Fruit fly (Drosophila melanogaster): ENCODE data around the gene eIF3a.

The eIF3a gene

DNA sequence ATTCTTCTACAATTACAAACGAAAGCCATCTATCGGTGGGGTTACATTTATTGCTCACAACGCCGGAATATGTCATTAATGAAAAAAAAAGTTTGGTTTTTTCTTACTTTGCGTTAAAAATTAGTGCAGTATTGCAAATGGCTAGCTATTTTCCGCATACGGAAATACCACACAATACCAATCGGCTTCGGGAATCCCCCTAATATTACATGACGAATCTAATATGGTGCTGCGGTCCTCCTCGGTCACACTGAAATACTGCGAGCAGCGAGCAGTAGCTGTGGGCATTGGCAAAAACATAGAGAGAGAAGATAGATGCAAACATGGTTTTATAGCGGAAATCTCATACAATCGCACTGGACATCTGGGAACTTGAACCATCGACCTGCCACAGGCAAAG is 46.2 kb downstream of the eIF3a start, which contains the start of gene tub (continued):
- TF ChIP-seq gce (GFP tag; IDR thresholded peaks at IDR 0.05) = no peak
- TF ChIP-seq CG6272 (GFP tag; IDR thresholded peaks at IDR 0.05) = no peak
- TF ChIP-seq ash1 (GFP tag; optimal IDR thresholded peaks at IDR 0.05) = no peak
- TF ChIP-seq wor (GFP tag; IDR thresholded peaks at IDR 0.05) = no peak
- no peak for TF ChIP-seq CG12071 (GFP tag; optimal IDR thresholded peaks at IDR 0.05)
- no peak for TF ChIP-seq CG4360 (GFP tag; IDR thresholded peaks at IDR 0.05)
- TF ChIP-seq repo (GFP tag; optimal IDR thresholded peaks at IDR 0.05) = peak; percentile 36
- TF ChIP-seq CG6791 (GFP tag; IDR thresholded peaks at IDR 0.05; ENCODE audit: partially characterized antibody) = no peak
- peak; percentile 12 for TF ChIP-seq maf-S (GFP tag; optimal IDR thresholded peaks at IDR 0.05)
- TF ChIP-seq CG1024 (GFP tag; IDR thresholded peaks at IDR 0.05) = peak; percentile 50; the same call in 1 of the 2 replicates
- TF ChIP-seq Meics (GFP tag; optimal IDR thresholded peaks at IDR 0.05) = peak; percentile 29
- peak; percentile 37; the same call in 1 of the 3 replicates for TF ChIP-seq Dbx (GFP tag; IDR thresholded peaks at IDR 0.05)
- TF ChIP-seq Fer1 (GFP tag; optimal IDR thresholded peaks at IDR 0.05) = peak; percentile 16
- TF ChIP-seq ATbp (GFP tag; optimal IDR thresholded peaks at IDR 0.05) = no peak
- no peak for TF ChIP-seq klu (GFP tag; IDR thresholded peaks at IDR 0.05)
- peak; percentile 43 for TF ChIP-seq caup (GFP tag; optimal IDR thresholded peaks at IDR 0.05; ENCODE audit: severe bottlenecking)
- TF ChIP-seq Deaf1 (tag; optimal IDR thresholded peaks at IDR 0.05) = no peak
- TF ChIP-seq CG17361 (GFP tag; IDR thresholded peaks at IDR 0.05) = no peak; the same call in 1 of the 3 replicates
- no peak for TF ChIP-seq crol (GFP tag; IDR thresholded peaks at IDR 0.05)
- TF ChIP-seq CG12236 (GFP tag; optimal IDR thresholded peaks at IDR 0.05) = no peak
- no peak for TF ChIP-seq CG7357 (GFP tag; IDR thresholded peaks at IDR 0.05)
- peak; percentile 11 for TF ChIP-seq CG10209 (GFP tag; optimal IDR thresholded peaks at IDR 0.05)
- peak; percentile 22 for TF ChIP-seq CG10543 (GFP tag; optimal IDR thresholded peaks at IDR 0.05)
- peak; percentile 89 for TF ChIP-seq Med (GFP tag)
- TF ChIP-seq sqz (GFP tag; optimal IDR thresholded peaks at IDR 0.05) = no peak
- no peak for TF ChIP-seq CG12104 (GFP tag; optimal IDR thresholded peaks at IDR 0.05)
- TF ChIP-seq Bdp1 (GFP tag; optimal IDR thresholded peaks at IDR 0.05) = no peak
- TF ChIP-seq HHEX (GFP tag; optimal IDR thresholded peaks at IDR 0.05) = no peak
- TF ChIP-seq tgo (GFP tag; IDR thresholded peaks at IDR 0.05) = no peak
- TF ChIP-seq mld (GFP tag; IDR thresholded peaks at IDR 0.05; ENCODE audit: partially characterized antibody) = no peak
- no peak for TF ChIP-seq CG9932 (GFP tag; IDR thresholded peaks at IDR 0.05)
- no peak for TF ChIP-seq CG31224 (GFP tag; IDR thresholded peaks at IDR 0.05)
- no peak for TF ChIP-seq CG10654 (GFP tag; optimal IDR thresholded peaks at IDR 0.05)
- no peak for TF ChIP-seq ems (GFP tag; optimal IDR thresholded peaks at IDR 0.05)
- peak; percentile 66 for TF ChIP-seq Ets97D (GFP tag; optimal IDR thresholded peaks at IDR 0.05)
- TF ChIP-seq CG31441 (GFP tag; IDR thresholded peaks at IDR 0.05) = no peak; the same call in 1 of the 2 replicates
- no peak for TF ChIP-seq Lim3 (GFP tag; IDR thresholded peaks at IDR 0.05)
- TF ChIP-seq HmgZ (tag; optimal IDR thresholded peaks at IDR 0.05) = peak; percentile 76
- TF ChIP-seq emc (GFP tag; optimal IDR thresholded peaks at IDR 0.05) = peak; percentile 1
- peak; percentile 32 for TF ChIP-seq psq (GFP tag; optimal IDR thresholded peaks at IDR 0.05)
- TF ChIP-seq CG42726 (GFP tag; IDR thresholded peaks at IDR 0.05; ENCODE audit: partially characterized antibody) = no peak
- TF ChIP-seq CG10462 (GFP tag; optimal IDR thresholded peaks at IDR 0.05) = no peak
- peak; percentile 91 for TF ChIP-seq phol (tag; optimal IDR thresholded peaks at IDR 0.05)
- peak; percentile 11 for TF ChIP-seq CG34376 (GFP tag; optimal IDR thresholded peaks at IDR 0.05)
- TF ChIP-seq Dp (GFP tag; optimal IDR thresholded peaks at IDR 0.05) = peak; percentile 32
- no peak for TF ChIP-seq CG10321 (GFP tag; IDR thresholded peaks at IDR 0.05)
- TF ChIP-seq aop (GFP tag; IDR thresholded peaks at IDR 0.05) = no peak
- TF ChIP-seq CG43689 (GFP tag; IDR thresholded peaks at IDR 0.05) = no peak
- TF ChIP-seq amos (GFP tag; IDR thresholded peaks at IDR 0.05; ENCODE audit: partially characterized antibody) = peak; percentile 36; the same call in 1 of the 2 replicates
- peak; percentile 23 for TF ChIP-seq CG7786 (GFP tag; optimal IDR thresholded peaks at IDR 0.05)
- TF ChIP-seq CG4707 (GFP tag; optimal IDR thresholded peaks at IDR 0.05) = no peak

Measured in whole organism, embryonic.